Worm (Caenorhabditis elegans): ENCODE data around the gene clp-6.

The clp-6 gene

ce11 chrIV:1394077-1394476, 40.8 kb downstream of the clp-6 start:
- TF ChIP-seq unc-42 (tag; optimal IDR thresholded peaks at IDR 0.05) (no peak), ceh-22 (tag; optimal IDR thresholded peaks at IDR 0.05) (no peak), hlh-15 (tag; optimal IDR thresholded peaks at IDR 0.05) (no peak), ceh-18 (tag; optimal IDR thresholded peaks at IDR 0.05) (no peak), ceh-48 (tag; optimal IDR thresholded peaks at IDR 0.05) (no peak), C08G9.2 (tag; optimal IDR thresholded peaks at IDR 0.05) (no peak), hlh-13 (GFP tag; optimal IDR thresholded peaks at IDR 0.05) (no peak), fkh-6 (tag; optimal IDR thresholded peaks at IDR 0.05) (no peak), tbx-7 (tag; optimal IDR thresholded peaks at IDR 0.05) (no peak), ceh-9 (tag; optimal IDR thresholded peaks at IDR 0.05) (no peak), ets-4 (tag; optimal IDR thresholded peaks at IDR 0.05) (no peak), ttx-3 (tag; optimal IDR thresholded peaks at IDR 0.05) (no peak), Y22D7AL.16 (tag; optimal IDR thresholded peaks at IDR 0.05) (no peak), ahr-1 (tag; optimal IDR thresholded peaks at IDR 0.05) (no peak), hlh-6 (tag; optimal IDR thresholded peaks at IDR 0.05) (no peak), madf-2 (tag; optimal IDR thresholded peaks at IDR 0.05) (no peak), elt-4 (tag; optimal IDR thresholded peaks at IDR 0.05) (no peak), nhr-232 (tag; optimal IDR thresholded peaks at IDR 0.05) (no peak)

ce11 chrIV:1391446-1391845, 43.4 kb downstream of the clp-6 start:
- no peak for TF ChIP-seq lim-6 (tag; optimal IDR thresholded peaks at IDR 0.05)
- no peak for TF ChIP-seq lin-11 (tag; optimal IDR thresholded peaks at IDR 0.05)
- TF ChIP-seq C08G9.2 (tag; optimal IDR thresholded peaks at IDR 0.05), result no peak
- no peak for TF ChIP-seq hlh-15 (tag; optimal IDR thresholded peaks at IDR 0.05)
- TF ChIP-seq eyg-1 (tag; optimal IDR thresholded peaks at IDR 0.05), result no peak
- TF ChIP-seq ceh-34 (tag; optimal IDR thresholded peaks at IDR 0.05), result no peak
- TF ChIP-seq hlh-30 (tag; optimal IDR thresholded peaks at IDR 0.05; ENCODE audit: insufficient read depth), result no peak
- no peak for TF ChIP-seq tbx-2 (tag; optimal IDR thresholded peaks at IDR 0.05)
- no peak for TF ChIP-seq ceh-30 (tag; optimal IDR thresholded peaks at IDR 0.05)
- TF ChIP-seq ceh-31 (tag; optimal IDR thresholded peaks at IDR 0.05), result no peak
- TF ChIP-seq fkh-10 (GFP tag; optimal IDR thresholded peaks at IDR 0.05), result no peak
- TF ChIP-seq npax-4 (tag; optimal IDR thresholded peaks at IDR 0.05), result no peak
- TF ChIP-seq T23F11.4 (GFP tag; optimal IDR thresholded peaks at IDR 0.05), result no peak
- no peak for TF ChIP-seq ztf-16 (tag; optimal IDR thresholded peaks at IDR 0.05)
- no peak for TF ChIP-seq ceh-22 (tag; optimal IDR thresholded peaks at IDR 0.05)

- no peak for TF ChIP-seq F13H6.1 (tag; optimal IDR thresholded peaks at IDR 0.05)
- no peak for TF ChIP-seq odd-2 (tag; optimal IDR thresholded peaks at IDR 0.05)
- no peak for TF ChIP-seq pha-2 (tag; optimal IDR thresholded peaks at IDR 0.05)
- TF ChIP-seq K09A11.1 (tag; optimal IDR thresholded peaks at IDR 0.05; ENCODE audit: insufficient read depth), result no peak
- no peak for TF ChIP-seq fax-1 (tag; optimal IDR thresholded peaks at IDR 0.05)
Measured at ce11 chrIV:1390102-1390501, 44.7 kb downstream of the clp-6 start.

ce11 chrIV:1389599-1389998, 45.2 kb downstream of the clp-6 start:
- TF ChIP-seq hlh-8 (tag; optimal IDR thresholded peaks at IDR 0.05), result no peak
- no peak for TF ChIP-seq fkh-6 (tag; optimal IDR thresholded peaks at IDR 0.05)
- TF ChIP-seq ceh-14 (tag; optimal IDR thresholded peaks at IDR 0.05), result no peak
- no peak for TF ChIP-seq nfya-1 (tag; optimal IDR thresholded peaks at IDR 0.05)
- no peak for TF ChIP-seq pha-4 (tag; optimal IDR thresholded peaks at IDR 0.05)
- no peak for TF ChIP-seq mec-3 (tag; optimal IDR thresholded peaks at IDR 0.05; ENCODE audit: borderline replicate concordance)
- TF ChIP-seq rnt-1 (tag; optimal IDR thresholded peaks at IDR 0.05), result no peak
- no peak for TF ChIP-seq ref-2 (tag; optimal IDR thresholded peaks at IDR 0.05)
- no peak for TF ChIP-seq K09A11.1 (tag; optimal IDR thresholded peaks at IDR 0.05; ENCODE audit: insufficient read depth)
- TF ChIP-seq dve-1 (tag; optimal IDR thresholded peaks at IDR 0.05), result no peak
- no peak for TF ChIP-seq zip-5 (tag; optimal IDR thresholded peaks at IDR 0.05)
- no peak for TF ChIP-seq ceh-22 (tag; optimal IDR thresholded peaks at IDR 0.05)
- no peak for TF ChIP-seq pros-1 (tag; optimal IDR thresholded peaks at IDR 0.05)
- TF ChIP-seq madf-2 (tag; optimal IDR thresholded peaks at IDR 0.05), result no peak
- TF ChIP-seq F13H6.1 (tag; optimal IDR thresholded peaks at IDR 0.05), result no peak
- no peak for TF ChIP-seq ceh-24 (tag; optimal IDR thresholded peaks at IDR 0.05)
